Fruit fly (Drosophila melanogaster) whole organism, embryonic: ENCODE data around the gene Psa.

ENCODE experiments used
- Ada2b ChIP-seq: fragments of 200-800 bp; sonication (Bioruptor generic); IDR thresholded peaks from 2 replicates; pipeline ENCODE4 v1.3.6; 2022; ENCODE audit warnings: missing biosample characterization, missing genetic modification characterization
- CG10959 ChIP-seq: fragments of 200-800 bp; sonication (Bioruptor generic); IDR thresholded peaks from 2 replicates; pipeline ENCODE4 v1.3.6; 2022; ENCODE audit warnings: missing biosample characterization, missing genetic modification characterization
- CG12071 ChIP-seq: fragments of 200-800 bp; sonication (Bioruptor generic); optimal IDR thresholded peaks from 3 replicates; lab custom pipeline; 2018; ENCODE audit warnings: missing biosample characterization, mild to moderate bottlenecking, missing genetic modification characterization
- CG12769 ChIP-seq: fragments of 200-800 bp; sonication (Bioruptor generic); optimal IDR thresholded peaks from 2 replicates; lab custom pipeline; 2019; ENCODE audit warnings: missing biosample characterization, mild to moderate bottlenecking, missing genetic modification characterization, moderate library complexity
- CG14441 ChIP-seq: fragments of 200-800 bp; sonication (Bioruptor generic); IDR thresholded peaks from 2 replicates; pipeline ENCODE4 v1.3.6; 2022; ENCODE audit warnings: missing biosample characterization, missing genetic modification characterization
- CG1603 ChIP-seq: fragments of 200-800 bp; sonication (Bioruptor generic); optimal IDR thresholded peaks from 2 replicates; lab custom pipeline; 2019; ENCODE audit warnings: missing biosample characterization, mild to moderate bottlenecking, missing genetic modification characterization, moderate library complexity
- CG16779 ChIP-seq: fragments of 200-800 bp; sonication (Bioruptor generic); IDR thresholded peaks from 2 replicates; pipeline ENCODE4 v1.3.6; 2022; ENCODE audit warnings: missing biosample characterization, missing genetic modification characterization
- CG17802 ChIP-seq: fragments of 200-800 bp; sonication (Bioruptor generic); optimal IDR thresholded peaks from 2 replicates; lab custom pipeline; 2018; ENCODE audit warnings: missing biosample characterization, mild to moderate bottlenecking, missing genetic modification characterization, moderate library complexity
- CG2199 ChIP-seq: fragments of 200-800 bp; sonication (Bioruptor generic); IDR thresholded peaks from 3 replicates; pipeline ENCODE4 v1.3.6; 2022; ENCODE audit warnings: missing biosample characterization, missing genetic modification characterization
- CG2202 ChIP-seq: fragments of 200-800 bp; sonication (Bioruptor generic); optimal IDR thresholded peaks from 2 replicates; lab custom pipeline; 2018; ENCODE audit warnings: missing biosample characterization, mild to moderate bottlenecking, missing genetic modification characterization
- CG32767 ChIP-seq: fragments of 200-800 bp; sonication (Bioruptor generic); IDR thresholded peaks from 2 replicates; pipeline ENCODE4 v1.3.6; 2022; ENCODE audit warnings: missing biosample characterization, missing genetic modification characterization
- CG4617 ChIP-seq: fragments of 200-800 bp; sonication (Bioruptor generic); optimal IDR thresholded peaks from 3 replicates; lab custom pipeline; 2016; ENCODE audit warnings: missing biosample characterization, missing genetic modification characterization, borderline replicate concordance
- CG6689 ChIP-seq: fragments of 200-800 bp; sonication (Bioruptor generic); IDR thresholded peaks from 2 replicates; pipeline ENCODE4 v1.3.6; 2022; ENCODE audit warnings: missing biosample characterization, missing genetic modification characterization
- CG7372 ChIP-seq: fragments of 200-800 bp; sonication (Bioruptor generic); IDR thresholded peaks from 2 replicates; pipeline ENCODE4 v1.3.6; 2022; ENCODE audit warnings: missing biosample characterization, missing genetic modification characterization
- CTCF ChIP-seq: fragments of 200-800 bp; sonication (Bioruptor generic); optimal IDR thresholded peaks from 2 replicates; lab custom pipeline; 2017; ENCODE audit warnings: missing biosample characterization, mild to moderate bottlenecking, missing genetic modification characterization, moderate library complexity
- ERR ChIP-seq: fragments of 200-800 bp; sonication (Bioruptor generic); optimal IDR thresholded peaks from 2 replicates; lab custom pipeline; 2016; ENCODE audit warnings: missing biosample characterization, missing genetic modification characterization
- Ets97D ChIP-seq: fragments of 200-800 bp; sonication (Bioruptor generic); optimal IDR thresholded peaks from 3 replicates; lab custom pipeline; 2016; ENCODE audit warnings: missing biosample characterization, missing genetic modification characterization
- Fer1 ChIP-seq: fragments of 200-800 bp; sonication (Bioruptor generic); optimal IDR thresholded peaks from 2 replicates; lab custom pipeline; 2017; ENCODE audit warnings: missing biosample characterization, mild to moderate bottlenecking, missing genetic modification characterization
- Fer3 ChIP-seq: fragments of 200-800 bp; sonication (Bioruptor generic); optimal IDR thresholded peaks from 2 replicates; lab custom pipeline; 2018; ENCODE audit warnings: missing biosample characterization, mild to moderate bottlenecking, missing genetic modification characterization, moderate library complexity
- Gsc ChIP-seq: fragments of 200-800 bp; sonication (Bioruptor generic); IDR thresholded peaks from 2 replicates; pipeline ENCODE4 v1.3.6; 2022; ENCODE audit warnings: missing biosample characterization, missing genetic modification characterization
- H15 ChIP-seq: fragments of 200-800 bp; sonication (Bioruptor generic); IDR thresholded peaks from 3 replicates; pipeline ENCODE4 v1.3.6; 2022; ENCODE audit warnings: missing biosample characterization, missing genetic modification characterization
- Med ChIP-seq: fragments of 200-800 bp; sonication (Bioruptor generic); peaks from one replicate; lab custom pipeline; 2016; ENCODE audit warnings: missing biosample characterization, missing genetic modification characterization, mild to moderate bottlenecking, inconsistent platforms, moderate library complexity
- Meics ChIP-seq: fragments of 200-800 bp; sonication (Bioruptor generic); optimal IDR thresholded peaks from 2 replicates; lab custom pipeline; 2017; ENCODE audit warnings: missing biosample characterization, mild to moderate bottlenecking, missing genetic modification characterization
- Mes4 ChIP-seq: fragments of 200-800 bp; sonication (Bioruptor generic); optimal IDR thresholded peaks from 2 replicates; lab custom pipeline; 2016; ENCODE audit warnings: missing biosample characterization, missing genetic modification characterization
- Oaz ChIP-seq: fragments of 200-800 bp; sonication (Bioruptor generic); IDR thresholded peaks from 2 replicates; pipeline ENCODE4 v1.3.6; 2022; ENCODE audit warnings: missing biosample characterization, missing genetic modification characterization
- Ptx1 ChIP-seq: fragments of 200-800 bp; sonication (Bioruptor generic); IDR thresholded peaks from 2 replicates; pipeline ENCODE4 v1.3.6; 2022; ENCODE audit warnings: missing biosample characterization, missing genetic modification characterization
- Rx ChIP-seq: fragments of 200-800 bp; sonication (Bioruptor generic); IDR thresholded peaks from 2 replicates; pipeline ENCODE4 v1.3.6; 2022; ENCODE audit warnings: missing biosample characterization, missing genetic modification characterization
- Scr ChIP-seq: fragments of 200-800 bp; sonication (Bioruptor generic); IDR thresholded peaks from 2 replicates; pipeline ENCODE4 v1.3.6; 2022; ENCODE audit warnings: missing biosample characterization, missing genetic modification characterization; ENCODE audit not compliant: partially characterized antibody
- Sin3A ChIP-seq: fragments of >200 bp; optimal IDR thresholded peaks from 2 replicates; lab custom pipeline; 2018
- Spps ChIP-seq: fragments of 200-800 bp; sonication (Bioruptor generic); optimal IDR thresholded peaks from 2 replicates; lab custom pipeline; 2018; ENCODE audit warnings: missing biosample characterization, mild to moderate bottlenecking, missing genetic modification characterization
- Usf ChIP-seq: fragments of 200-800 bp; sonication (Bioruptor generic); optimal IDR thresholded peaks from 2 replicates; lab custom pipeline; 2017; ENCODE audit warnings: missing genotype, missing biosample characterization, missing genetic modification characterization
- Vsx1 ChIP-seq: fragments of 200-800 bp; sonication (Bioruptor generic); optimal IDR thresholded peaks from 2 replicates; lab custom pipeline; 2017; ENCODE audit warnings: missing biosample characterization, mild to moderate bottlenecking, missing genetic modification characterization, missing genetic modification reagents
- cad ChIP-seq: fragments of >200 bp; optimal IDR thresholded peaks from 2 replicates; lab custom pipeline; 2017; ENCODE audit warnings: missing biosample characterization, missing genetic modification characterization
- chinmo ChIP-seq: fragments of 200-800 bp; sonication (Bioruptor generic); IDR thresholded peaks from 4 replicates; pipeline ENCODE4 v1.3.6; 2022; ENCODE audit warnings: missing biosample characterization, missing genetic modification characterization; ENCODE audit not compliant: partially characterized antibody
- corto ChIP-seq: fragments of 200-800 bp; sonication (Bioruptor generic); optimal IDR thresholded peaks from 2 replicates; lab custom pipeline; 2016; ENCODE audit warnings: missing biosample characterization, mild to moderate bottlenecking, missing genetic modification characterization, moderate library complexity
- crol ChIP-seq: fragments of 200-800 bp; sonication (Bioruptor generic); IDR thresholded peaks from 2 replicates; pipeline ENCODE4 v1.3.6; 2022; ENCODE audit warnings: missing biosample characterization, missing genetic modification characterization
- fd3F ChIP-seq: fragments of 200-800 bp; sonication (Bioruptor generic); optimal IDR thresholded peaks from 2 replicates; lab custom pipeline; 2018; ENCODE audit warnings: missing biosample characterization, mild to moderate bottlenecking, missing genetic modification characterization, moderate library complexity
- fd96Cb ChIP-seq: fragments of 200-800 bp; sonication (Bioruptor generic); optimal IDR thresholded peaks from 2 replicates; lab custom pipeline; 2018; ENCODE audit warnings: missing biosample characterization, mild to moderate bottlenecking, missing genetic modification characterization, moderate library complexity
- fru ChIP-seq: fragments of >200 bp; optimal IDR thresholded peaks from 2 replicates; lab custom pipeline; 2017
- gcm2 ChIP-seq: fragments of 200-800 bp; sonication (Bioruptor generic); optimal IDR thresholded peaks from 2 replicates; lab custom pipeline; 2016; ENCODE audit warnings: missing biosample characterization, missing genetic modification characterization
- kni ChIP-seq: fragments of 200-800 bp; sonication (Bioruptor generic); optimal IDR thresholded peaks from 3 replicates; lab custom pipeline; 2017; ENCODE audit warnings: mild to moderate bottlenecking, missing biosample characterization, missing genetic modification reagents, missing genetic modification characterization
- mirr ChIP-seq: fragments of 200-800 bp; sonication (Bioruptor generic); optimal IDR thresholded peaks from 3 replicates; lab custom pipeline; 2018; ENCODE audit warnings: missing biosample characterization, mild to moderate bottlenecking, missing genetic modification characterization
- pan ChIP-seq, 4 experiments: fragments of >200 bp in 3 of 4; fragments of 200-800 bp in 1 of 4; sonication (Bioruptor generic) in 1 of 4; optimal IDR thresholded peaks in 3 of 4; IDR thresholded peaks in 1 of 4; 2 replicates each; pipeline versions ENCODE4 v1.3.6 to Lab custom; 2017 to 2022; ENCODE audit warnings: missing biosample characterization in 2 of 4, missing genetic modification characterization in 2 of 4, mixed read lengths in 1 of 4
- ro ChIP-seq: fragments of 200-800 bp; sonication (Bioruptor generic); IDR thresholded peaks from 2 replicates; pipeline ENCODE4 v1.3.6; 2022; ENCODE audit warnings: missing biosample characterization, missing genetic modification characterization
- slbo ChIP-seq: fragments of 200-800 bp; sonication (Bioruptor generic); IDR thresholded peaks from 2 replicates; pipeline ENCODE4 v1.3.6; 2022; ENCODE audit warnings: missing biosample characterization, missing genetic modification characterization
- ssp ChIP-seq: fragments of 200-800 bp; sonication (Bioruptor generic); IDR thresholded peaks from 2 replicates; pipeline ENCODE4 v1.3.6; 2022; ENCODE audit warnings: missing biosample characterization, missing genetic modification characterization
- tap ChIP-seq: fragments of 200-800 bp; optimal IDR thresholded peaks from 3 replicates; lab custom pipeline; 2019; ENCODE audit warnings: missing biosample characterization, mild to moderate bottlenecking, missing genetic modification characterization, moderate library complexity
- trem ChIP-seq: fragments of 200-800 bp; optimal IDR thresholded peaks from 3 replicates; lab custom pipeline; 2019; ENCODE audit warnings: missing biosample characterization, mild to moderate bottlenecking, missing genetic modification characterization, moderate library complexity
- zen2 ChIP-seq: fragments of 200-800 bp; sonication (Bioruptor generic); IDR thresholded peaks from 3 replicates; pipeline ENCODE4 v1.3.6; 2022; ENCODE audit warnings: missing biosample characterization, missing genetic modification characterization; ENCODE audit not compliant: partially characterized antibody
- zfh1 ChIP-seq: fragments of 200-800 bp; sonication (Bioruptor generic); IDR thresholded peaks from 3 replicates; pipeline ENCODE4 v1.3.6; 2022; ENCODE audit warnings: missing biosample characterization, missing genetic modification characterization

Gene Psa

DNA sequence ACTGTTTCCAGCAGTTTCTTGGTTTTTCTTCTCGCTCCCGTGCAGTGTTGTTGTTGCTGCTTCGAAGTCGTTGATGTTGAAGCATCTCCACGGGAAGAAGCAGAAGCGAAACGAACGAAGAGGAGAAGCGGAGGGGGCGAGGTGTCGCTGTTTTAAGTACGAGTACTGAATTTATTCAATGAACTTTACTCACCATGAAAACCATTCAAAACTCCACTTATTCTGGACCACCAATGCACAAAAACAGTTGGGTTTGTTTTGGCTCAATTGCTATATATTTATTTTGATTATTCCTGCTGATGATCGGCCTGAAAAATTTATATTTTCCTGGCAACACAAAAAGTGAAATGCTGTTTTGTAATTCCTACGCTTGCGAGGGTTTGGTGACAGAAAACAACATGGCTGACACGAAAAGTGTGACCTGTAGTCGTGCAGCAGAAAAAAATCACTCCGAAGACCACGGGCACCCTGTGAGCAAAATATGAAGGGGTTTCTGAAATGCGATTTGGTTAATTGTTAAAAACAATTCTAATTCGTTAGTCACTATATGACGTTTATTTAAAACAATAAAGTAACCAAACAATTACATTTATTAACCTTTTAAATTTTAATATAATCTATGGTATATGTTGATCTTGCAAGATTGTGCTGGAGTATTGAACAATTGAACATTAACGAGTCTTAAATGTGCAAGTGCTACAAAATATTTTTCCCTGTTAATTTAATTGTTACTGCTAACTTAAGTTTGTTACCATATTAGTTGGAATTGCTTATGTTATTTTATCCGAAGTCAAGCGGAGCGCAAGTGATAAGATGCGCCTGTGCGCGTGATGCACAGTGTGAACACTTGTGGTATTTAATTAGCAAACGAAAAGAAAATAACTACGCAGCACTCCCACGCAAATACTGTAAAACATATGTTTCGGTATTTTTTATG, 65.8 kb downstream of the Psa start, which contains the start of gene CG7879 (continued):
- TF ChIP-seq CG12769 (no peak), fru (lab: Kevin White, UChicago) (no peak), CG32767 (GFP tag; lab: Robert Waterston, UW) (peak; percentile 55; the same call in 1 of the 2 replicates), Mes4 (GFP tag; lab: Kevin White, UChicago) (no peak), H15 (GFP tag; lab: Robert Waterston, UW) (no peak), Ets97D (GFP tag; lab: Kevin White, UChicago) (peak; percentile 28), Spps (tag; lab: Kevin White, UChicago) (no peak), Fer1 (peak; percentile 47), Vsx1 (GFP tag; lab: Kevin White, UChicago) (no peak), CG16779 (GFP tag; lab: Robert Waterston, UW) (no peak), ro (GFP tag; lab: Robert Waterston, UW) (no peak), gcm2 (GFP tag; lab: Kevin White, UChicago) (no peak), CG2199 (no peak), Ptx1 (no peak; the same call in 1 of the 2 replicates), chinmo (GFP tag; lab: Robert Waterston, UW) (0 out of 4 replicates have a peak, but pooled peaks have one; percentile 35), cad (GFP tag; lab: Kevin White, UChicago) (no peak), kni (GFP tag; lab: Kevin White, UChicago) (no peak), CG10959 (GFP tag; lab: Robert Waterston, UW) (no peak), Rx (GFP tag; lab: Robert Waterston, UW) (no peak), corto (no peak), ERR (GFP tag; lab: Kevin White, UChicago) (no peak), Ada2b (GFP tag; lab: Robert Waterston, UW) (no peak), CG12071 (peak; percentile 9), CTCF (GFP tag; lab: Kevin White, UChicago) (no peak), Usf (GFP tag; lab: Kevin White, UChicago) (no peak), CG7372 (GFP tag; lab: Robert Waterston, UW) (no peak), tap (no peak), Sin3A (lab: Kevin White, UChicago) (peak; percentile 62), pan (optimal IDR thresholded peaks at IDR 0.05; lab: Kevin White, UChicago) (no peak), pan (GFP tag; optimal IDR thresholded peaks at IDR 0.05 in 1 of 2, IDR thresholded peaks at IDR 0.05 in 1 of 2) (no peak), CG6689 (0 out of 2 replicates have a peak, but pooled peaks have one; percentile 23), CG4617 (GFP tag; lab: Kevin White, UChicago) (no peak), CG1603 (tag; lab: Kevin White, UChicago) (peak; percentile 55), CG2202 (tag; lab: Kevin White, UChicago) (no peak), fd3F (GFP tag; lab: Kevin White, UChicago) (no peak), CG14441 (GFP tag; lab: Robert Waterston, UW) (no peak), mirr (no peak), Meics (GFP tag; lab: Kevin White, UChicago) (peak; percentile 51), crol (peak; percentile 90), Scr (GFP tag; lab: Robert Waterston, UW) (no peak), ssp (GFP tag; lab: Robert Waterston, UW) (peak; percentile 89), Fer3 (tag; lab: Kevin White, UChicago) (no peak), fd96Cb (tag; lab: Kevin White, UChicago) (peak; percentile 14), trem (tag; lab: Kevin White, UChicago) (peak; percentile 0), slbo (GFP tag; lab: Robert Waterston, UW) (peak; percentile 33), CG17802 (tag; lab: Kevin White, UChicago) (peak; percentile 74), zfh1 (GFP tag; lab: Robert Waterston, UW) (no peak), Gsc (no peak), Med (peak; percentile 72), Oaz (GFP tag; lab: Robert Waterston, UW) (no peak), zen2 (GFP tag; lab: Robert Waterston, UW) (no peak)
